In genomic region chr3L:8765493-8765892, dm6 we compare ENCODE assay signal across 1 fruit fly cellular context.
TF ChIP-seq lines count a peak whose summit lies in the region.

No protein-coding gene starts in this region.

TF ChIP-seq in whole organism, embryonic, 481 proteins besides CTCF, POLR2A, EP300 and RAD21 (continued from another document and continues in another):
- TF ChIP-seq CG34376 (GFP tag; optimal IDR thresholded peaks at IDR 0.05; lab: Kevin White, UChicago) (no peak), CG6854 (GFP tag; optimal IDR thresholded peaks at IDR 0.05; lab: Kevin White, UChicago) (no peak), E2f2 (GFP tag; IDR thresholded peaks at IDR 0.05; lab: Robert Waterston, UW) (no peak), knrl (GFP tag; IDR thresholded peaks at IDR 0.05; lab: Robert Waterston, UW; ENCODE audit: partially characterized antibody) (no peak), CG10565 (GFP tag; optimal IDR thresholded peaks at IDR 0.05; lab: Kevin White, UChicago) (no peak), CG8388 (GFP tag; optimal IDR thresholded peaks at IDR 0.05; lab: Kevin White, UChicago) (peak; percentile 69), CG18262 (tag; optimal IDR thresholded peaks at IDR 0.05; lab: Kevin White, UChicago) (no peak), CG33557 (GFP tag; optimal IDR thresholded peaks at IDR 0.05; lab: Kevin White, UChicago) (no peak), CG15269 (tag; optimal IDR thresholded peaks at IDR 0.05; lab: Kevin White, UChicago) (no peak), gsb-n (tag; optimal IDR thresholded peaks at IDR 0.05; lab: Kevin White, UChicago) (peak; percentile 77), CG17802 (tag; optimal IDR thresholded peaks at IDR 0.05; lab: Kevin White, UChicago) (peak; percentile 5), wor (GFP tag; IDR thresholded peaks at IDR 0.05; lab: Robert Waterston, UW) (peak; percentile 53), Deaf1 (tag; optimal IDR thresholded peaks at IDR 0.05; lab: Kevin White, UChicago) (no peak), Mrtf (GFP tag; IDR thresholded peaks at IDR 0.05; lab: Robert Waterston, UW) (peak; percentile 39; the same call in 1 of the 3 replicates), NC2β (GFP tag; optimal IDR thresholded peaks at IDR 0.05; lab: Kevin White, UChicago) (no peak), Spps (tag; optimal IDR thresholded peaks at IDR 0.05; lab: Kevin White, UChicago) (peak; percentile 58), Lpt (GFP tag; optimal IDR thresholded peaks at IDR 0.05; lab: Kevin White, UChicago) (no peak), trem (tag; optimal IDR thresholded peaks at IDR 0.05; lab: Kevin White, UChicago) (no peak), row (GFP tag; IDR thresholded peaks at IDR 0.05; lab: Robert Waterston, UW) (no peak), CG18011 (GFP tag; optimal IDR thresholded peaks at IDR 0.05; lab: Kevin White, UChicago) (no peak), CG3726 (GFP tag; IDR thresholded peaks at IDR 0.05; lab: Robert Waterston, UW) (peak; percentile 7; the same call in 1 of the 3 replicates), Hand (GFP tag; optimal IDR thresholded peaks at IDR 0.05; lab: Kevin White, UChicago) (no peak), Dek (tag; optimal IDR thresholded peaks at IDR 0.05; lab: Kevin White, UChicago) (no peak), dmrt11E (tag; optimal IDR thresholded peaks at IDR 0.05; lab: Kevin White, UChicago) (peak; percentile 37), tio (GFP tag; optimal IDR thresholded peaks at IDR 0.05; lab: Kevin White, UChicago) (no peak), Eip74EF (GFP tag; optimal IDR thresholded peaks at IDR 0.05; lab: Kevin White, UChicago) (no peak), eyg (GFP tag; optimal IDR thresholded peaks at IDR 0.05; lab: Kevin White, UChicago) (no peak), CG6175 (GFP tag; IDR thresholded peaks at IDR 0.05; lab: Robert Waterston, UW) (no peak), Sin3A (optimal IDR thresholded peaks at IDR 0.05; lab: Kevin White, UChicago) (no peak), sens (GFP tag; lab: Kevin White, UChicago) (no peak), CG4820 (GFP tag; optimal IDR thresholded peaks at IDR 0.05; lab: Kevin White, UChicago) (no peak), Hr51 (GFP tag; optimal IDR thresholded peaks at IDR 0.05; lab: Kevin White, UChicago) (no peak), prd (optimal IDR thresholded peaks at IDR 0.05; lab: Kevin White, UChicago) (no peak), prd (GFP tag; IDR thresholded peaks at IDR 0.05; lab: Robert Waterston, UW) (peak; percentile 18; the same call in 2 of the 3 replicates), CG18619 (GFP tag; optimal IDR thresholded peaks at IDR 0.05; lab: Kevin White, UChicago) (no peak), dpn (GFP tag; optimal IDR thresholded peaks at IDR 0.05; lab: Kevin White, UChicago) (no peak), GATAe (GFP tag; conservative IDR thresholded peaks at IDR 0.05; lab: Robert Waterston, UW) (no peak), CG10321 (GFP tag; IDR thresholded peaks at IDR 0.05; lab: Robert Waterston, UW) (no peak), Xbp1 (GFP tag; optimal IDR thresholded peaks at IDR 0.05; lab: Kevin White, UChicago) (no peak), D19A (tag; optimal IDR thresholded peaks at IDR 0.05; lab: Kevin White, UChicago) (no peak), CG17385 (GFP tag; optimal IDR thresholded peaks at IDR 0.05; lab: Kevin White, UChicago) (no peak), Scr (GFP tag; IDR thresholded peaks at IDR 0.05; lab: Robert Waterston, UW; ENCODE audit: partially characterized antibody) (no peak), CG6791 (GFP tag; IDR thresholded peaks at IDR 0.05; lab: Robert Waterston, UW; ENCODE audit: partially characterized antibody) (no peak), CG3281 (GFP tag; optimal IDR thresholded peaks at IDR 0.05; lab: Kevin White, UChicago) (no peak), hbn (GFP tag; IDR thresholded peaks at IDR 0.05; lab: Robert Waterston, UW; ENCODE audit: partially characterized antibody) (no peak), ranshi (GFP tag; IDR thresholded peaks at IDR 0.05; lab: Robert Waterston, UW) (peak; percentile 42), CG5180 (GFP tag; optimal IDR thresholded peaks at IDR 0.05; lab: Kevin White, UChicago) (no peak), CG31224 (GFP tag; IDR thresholded peaks at IDR 0.05; lab: Robert Waterston, UW) (no peak), CG6254 (GFP tag; optimal IDR thresholded peaks at IDR 0.05; lab: Kevin White, UChicago) (no peak), slp2 (GFP tag; optimal IDR thresholded peaks at IDR 0.05; lab: Kevin White, UChicago) (no peak), slbo (GFP tag; IDR thresholded peaks at IDR 0.05; lab: Robert Waterston, UW) (no peak; the same call in 1 of the 2 replicates), jumu (GFP tag; optimal IDR thresholded peaks at IDR 0.05; lab: Kevin White, UChicago) (no peak), amos (GFP tag; IDR thresholded peaks at IDR 0.05; lab: Robert Waterston, UW; ENCODE audit: partially characterized antibody) (no peak), nom (GFP tag; optimal IDR thresholded peaks at IDR 0.05; lab: Kevin White, UChicago) (no peak), CG12744 (GFP tag; optimal IDR thresholded peaks at IDR 0.05; lab: Kevin White, UChicago) (no peak), cg (GFP tag; optimal IDR thresholded peaks at IDR 0.05; lab: Kevin White, UChicago) (peak; percentile 10), Sry-δ (GFP tag; optimal IDR thresholded peaks at IDR 0.05; lab: Kevin White, UChicago) (no peak), emc (GFP tag; optimal IDR thresholded peaks at IDR 0.05; lab: Kevin White, UChicago) (no peak), CG13624 (GFP tag; optimal IDR thresholded peaks at IDR 0.05; lab: Kevin White, UChicago) (no peak), CG11247 (GFP tag; IDR thresholded peaks at IDR 0.05; lab: Robert Waterston, UW) (peak; percentile 35), Oaz (GFP tag; IDR thresholded peaks at IDR 0.05; lab: Robert Waterston, UW) (peak; percentile 14), klu (GFP tag; IDR thresholded peaks at IDR 0.05; lab: Robert Waterston, UW) (no peak), Hey (tag; optimal IDR thresholded peaks at IDR 0.05; lab: Kevin White, UChicago) (no peak), CG14441 (GFP tag; IDR thresholded peaks at IDR 0.05; lab: Robert Waterston, UW) (peak; percentile 42; the same call in 1 of the 2 replicates), CG34422 (GFP tag; IDR thresholded peaks at IDR 0.05; lab: Robert Waterston, UW) (no peak; the same call in 1 of the 3 replicates), CG10543 (GFP tag; optimal IDR thresholded peaks at IDR 0.05; lab: Kevin White, UChicago) (no peak), CG12104 (GFP tag; optimal IDR thresholded peaks at IDR 0.05; lab: Kevin White, UChicago) (no peak), CG10979 (tag; optimal IDR thresholded peaks at IDR 0.05; lab: Kevin White, UChicago) (no peak), insv (GFP tag; optimal IDR thresholded peaks at IDR 0.05; lab: Kevin White, UChicago) (no peak), CG8359 (GFP tag; optimal IDR thresholded peaks at IDR 0.05; lab: Kevin White, UChicago; ENCODE audit: borderline replicate concordance) (no peak), Adf1 (GFP tag; IDR thresholded peaks at IDR 0.05; lab: Robert Waterston, UW) (no peak), CG2875 (GFP tag; optimal IDR thresholded peaks at IDR 0.05; lab: Kevin White, UChicago) (no peak), CG17186 (GFP tag; optimal IDR thresholded peaks at IDR 0.05; lab: Kevin White, UChicago) (no peak), CG10209 (GFP tag; optimal IDR thresholded peaks at IDR 0.05; lab: Kevin White, UChicago) (no peak), CG17829 (tag; optimal IDR thresholded peaks at IDR 0.05; lab: Kevin White, UChicago) (no peak), maf-S (GFP tag; optimal IDR thresholded peaks at IDR 0.05; lab: Kevin White, UChicago) (no peak), C15 (GFP tag; IDR thresholded peaks at IDR 0.05; lab: Robert Waterston, UW) (no peak), ap (GFP tag; IDR thresholded peaks at IDR 0.05; lab: Robert Waterston, UW) (peak; percentile 67), Sox100B (GFP tag; optimal IDR thresholded peaks at IDR 0.05; lab: Kevin White, UChicago) (no peak), lilli (GFP tag; optimal IDR thresholded peaks at IDR 0.05; lab: Kevin White, UChicago) (no peak), her (GFP tag; optimal IDR thresholded peaks at IDR 0.05; lab: Kevin White, UChicago) (no peak), Atf-2 (GFP tag; optimal IDR thresholded peaks at IDR 0.05; lab: Kevin White, UChicago) (no peak), unc-4 (GFP tag; IDR thresholded peaks at IDR 0.05; lab: Robert Waterston, UW; ENCODE audit: partially characterized antibody) (no peak), Side (GFP tag; optimal IDR thresholded peaks at IDR 0.05; lab: Kevin White, UChicago) (no peak), CG4424 (GFP tag; optimal IDR thresholded peaks at IDR 0.05; lab: Kevin White, UChicago) (no peak), CG3838 (GFP tag; optimal IDR thresholded peaks at IDR 0.05; lab: Kevin White, UChicago) (no peak), CG12071 (GFP tag; optimal IDR thresholded peaks at IDR 0.05; lab: Kevin White, UChicago) (no peak), sug (tag; optimal IDR thresholded peaks at IDR 0.05; lab: Kevin White, UChicago) (no peak), h (optimal IDR thresholded peaks at IDR 0.05; lab: Kevin White, UChicago) (no peak), CG9932 (GFP tag; IDR thresholded peaks at IDR 0.05; lab: Robert Waterston, UW) (no peak), Med (GFP tag; lab: Kevin White, UChicago) (no peak), CG9876 (GFP tag; optimal IDR thresholded peaks at IDR 0.05; lab: Kevin White, UChicago) (no peak), CG12391 (tag; optimal IDR thresholded peaks at IDR 0.05; lab: Kevin White, UChicago) (no peak), CG12155 (GFP tag; optimal IDR thresholded peaks at IDR 0.05; lab: Kevin White, UChicago) (no peak), tup (GFP tag; optimal IDR thresholded peaks at IDR 0.05; lab: Kevin White, UChicago) (no peak), Kr (GFP tag; optimal IDR thresholded peaks at IDR 0.05; lab: Kevin White, UChicago) (no peak), Hmr (GFP tag; optimal IDR thresholded peaks at IDR 0.05; lab: Kevin White, UChicago) (no peak), Max (GFP tag; optimal IDR thresholded peaks at IDR 0.05; lab: Kevin White, UChicago) (no peak), CG17359 (tag; optimal IDR thresholded peaks at IDR 0.05; lab: Kevin White, UChicago) (no peak), stc (GFP tag; IDR thresholded peaks at IDR 0.05; lab: Robert Waterston, UW) (peak; percentile 55), CG43689 (GFP tag; IDR thresholded peaks at IDR 0.05; lab: Robert Waterston, UW) (no peak), CG3065 (GFP tag; optimal IDR thresholded peaks at IDR 0.05; lab: Kevin White, UChicago) (no peak), zen (tag; optimal IDR thresholded peaks at IDR 0.05; lab: Kevin White, UChicago) (no peak), sens-2 (GFP tag; IDR thresholded peaks at IDR 0.05; lab: Robert Waterston, UW) (peak; percentile 64), CG1529 (GFP tag; optimal IDR thresholded peaks at IDR 0.05; lab: Kevin White, UChicago) (no peak), Lim3 (GFP tag; IDR thresholded peaks at IDR 0.05; lab: Robert Waterston, UW) (peak; percentile 42), Chrac-16 (GFP tag; optimal IDR thresholded peaks at IDR 0.05; lab: Kevin White, UChicago) (no peak), CG15479 (GFP tag; optimal IDR thresholded peaks at IDR 0.05; lab: Kevin White, UChicago) (no peak), CG10959 (GFP tag; IDR thresholded peaks at IDR 0.05; lab: Robert Waterston, UW) (peak; percentile 37), gsb (GFP tag; IDR thresholded peaks at IDR 0.05; lab: Robert Waterston, UW) (no peak), fru (optimal IDR thresholded peaks at IDR 0.05; lab: Kevin White, UChicago) (no peak), Bdp1 (GFP tag; optimal IDR thresholded peaks at IDR 0.05; lab: Kevin White, UChicago) (no peak), da (GFP tag; optimal IDR thresholded peaks at IDR 0.05; lab: Kevin White, UChicago) (no peak), wdn (GFP tag; IDR thresholded peaks at IDR 0.05; lab: Robert Waterston, UW) (no peak), CG4404 (GFP tag; IDR thresholded peaks at IDR 0.05; lab: Robert Waterston, UW) (no peak), PHDP (tag; optimal IDR thresholded peaks at IDR 0.05; lab: Kevin White, UChicago) (no peak), CG4707 (GFP tag; optimal IDR thresholded peaks at IDR 0.05; lab: Kevin White, UChicago) (no peak), CG8944 (GFP tag; optimal IDR thresholded peaks at IDR 0.05; lab: Kevin White, UChicago) (no peak), bigmax (GFP tag; optimal IDR thresholded peaks at IDR 0.05; lab: Kevin White, UChicago) (no peak), Usf (GFP tag; optimal IDR thresholded peaks at IDR 0.05; lab: Kevin White, UChicago) (no peak), corto (GFP tag; optimal IDR thresholded peaks at IDR 0.05; lab: Kevin White, UChicago) (no peak), gro (GFP tag; optimal IDR thresholded peaks at IDR 0.05; lab: Kevin White, UChicago) (no peak), fd64A (GFP tag; optimal IDR thresholded peaks at IDR 0.05; lab: Kevin White, UChicago) (no peak), CG11093 (GFP tag; IDR thresholded peaks at IDR 0.05; lab: Robert Waterston, UW) (no peak), BEAF-32 (GFP tag; optimal IDR thresholded peaks at IDR 0.05; lab: Kevin White, UChicago) (no peak), Meics (GFP tag; optimal IDR thresholded peaks at IDR 0.05; lab: Kevin White, UChicago) (no peak), CG7271 (tag; optimal IDR thresholded peaks at IDR 0.05; lab: Kevin White, UChicago) (no peak), grn (GFP tag; optimal IDR thresholded peaks at IDR 0.05; lab: Kevin White, UChicago) (no peak), CG4360 (GFP tag; IDR thresholded peaks at IDR 0.05; lab: Robert Waterston, UW) (0 out of 2 replicates have a peak, but pooled peaks have one; percentile 4), Camta (GFP tag; optimal IDR thresholded peaks at IDR 0.05; lab: Kevin White, UChicago) (no peak), ssp (GFP tag; IDR thresholded peaks at IDR 0.05; lab: Robert Waterston, UW) (no peak), chif (GFP tag; optimal IDR thresholded peaks at IDR 0.05; lab: Kevin White, UChicago) (no peak), CG1602 (GFP tag; optimal IDR thresholded peaks at IDR 0.05; lab: Kevin White, UChicago) (no peak), CG12219 (GFP tag; optimal IDR thresholded peaks at IDR 0.05; lab: Kevin White, UChicago) (no peak), sisA (GFP tag; IDR thresholded peaks at IDR 0.05; lab: Robert Waterston, UW) (peak; percentile 21; the same call in 1 of the 2 replicates), vvl (GFP tag; IDR thresholded peaks at IDR 0.05; lab: Robert Waterston, UW) (peak; percentile 71), CG11695 (GFP tag; IDR thresholded peaks at IDR 0.05; lab: Robert Waterston, UW) (no peak; the same call in 2 of the 3 replicates), CG11085 (GFP tag; IDR thresholded peaks at IDR 0.05; lab: Robert Waterston, UW) (peak; percentile 11; the same call in 1 of the 2 replicates), CG17612 (GFP tag; IDR thresholded peaks at IDR 0.05; lab: Robert Waterston, UW) (no peak; the same call in 1 of the 2 replicates)
